Fruit fly (Drosophila melanogaster) whole organism: ENCODE measurements around the gene CG43321.

Experiments used
- CG8478 ChIP-seq: fragments of >200 bp; optimal IDR thresholded peaks from 2 replicates; lab custom pipeline; 2018; ENCODE audit warnings: inconsistent platforms
- pan ChIP-seq: fragments of >200 bp; optimal IDR thresholded peaks from 2 replicates; lab custom pipeline; 2017
- usp ChIP-seq: fragments of >200 bp; optimal IDR thresholded peaks from 2 replicates; lab custom pipeline; 2017; ENCODE audit warnings: missing biosample characterization, missing genetic modification characterization, mixed read lengths

DNA sequence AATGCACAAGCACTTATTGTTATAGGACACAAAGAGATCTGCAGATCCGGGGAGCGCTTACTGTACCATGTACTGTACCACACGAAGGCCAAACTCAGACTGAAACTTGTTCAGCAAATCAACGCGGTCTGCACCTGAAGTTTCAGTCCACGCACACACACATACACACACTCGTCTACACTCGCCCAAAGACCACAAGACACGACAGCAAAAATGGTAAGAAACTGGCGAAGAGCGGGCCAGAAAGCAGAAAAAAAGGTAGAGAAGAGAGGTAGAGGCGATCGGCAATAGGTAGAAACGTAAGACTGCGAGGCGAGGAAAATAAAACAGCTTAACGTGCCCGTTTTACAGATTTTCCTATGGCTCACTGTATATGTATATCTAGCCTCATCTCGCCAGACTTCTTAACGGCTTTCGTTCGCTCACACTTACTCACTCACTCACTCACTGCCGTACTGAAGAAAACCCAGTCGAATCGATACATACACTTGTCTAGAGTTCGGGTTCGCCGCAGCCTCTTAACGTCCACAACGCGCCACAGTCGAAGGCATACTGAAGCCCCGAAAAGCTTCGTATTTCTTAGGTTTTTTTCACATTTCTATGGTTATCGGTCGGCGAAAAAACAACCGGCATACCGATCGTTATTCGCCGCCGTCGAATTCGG lies 2.1 kb upstream of the CG43321 start, which contains the start of gene uif:
- TF ChIP-seq usp (GFP tag; lab: Kevin White, UChicago): no peak
- no peak for TF ChIP-seq CG8478
- TF ChIP-seq pan (lab: Kevin White, UChicago): no peak
